Worm (Caenorhabditis elegans) whole organism, L1 larva: ENCODE measurements around the gene ZK154.4.
A peak's percentile ranks its signal among the peaks of the same experiment; 100 is the strongest.

Experiments used
- C04F5.9 ChIP-seq: sonication (generic microtip); optimal IDR thresholded peaks from 2 replicates; lab custom pipeline; 2016; ENCODE audit warnings: missing genetic modification characterization, missing compliant biosample characterization
- Y116A8C.19 ChIP-seq: sonication (generic microtip); optimal IDR thresholded peaks from 2 replicates; lab custom pipeline; 2016; ENCODE audit warnings: missing compliant biosample characterization, missing genetic modification characterization, borderline replicate concordance
- alr-1 ChIP-seq: fragments of 200-800 bp; sonication (Bioruptor generic); optimal IDR thresholded peaks from 2 replicates; lab custom pipeline; 2018; ENCODE audit warnings: borderline replicate concordance, mild to moderate bottlenecking, missing genetic modification characterization, missing compliant biosample characterization
- ceh-82 ChIP-seq, 3 experiments: fragments of 150-350 bp in 1 of 3; sonication (generic microtip) in 2 of 3; optimal IDR thresholded peaks; 2 replicates each; lab custom pipeline; 2014 to 2017; ENCODE audit warnings: missing biosample characterization in 3 of 3, missing genetic modification characterization in 3 of 3
- ceh-90 ChIP-seq: sonication (generic microtip); optimal IDR thresholded peaks from 2 replicates; lab custom pipeline; 2016; ENCODE audit warnings: missing genetic modification characterization, missing compliant biosample characterization
- dpl-1 ChIP-seq, 3 experiments: fragments of 150-350 bp in 2 of 3; sonication (generic microtip) in 1 of 3; optimal IDR thresholded peaks; 2 replicates each; lab custom pipeline; 2014 to 2017; ENCODE audit warnings: missing biosample characterization in 3 of 3, missing genetic modification characterization in 3 of 3, missing genetic modification reagents in 3 of 3
- egl-13 ChIP-seq: sonication (generic microtip); optimal IDR thresholded peaks from 2 replicates; lab custom pipeline; 2016; ENCODE audit warnings: missing genotype, missing genetic modification reagents, missing genetic modification characterization, missing compliant biosample characterization
- elt-2 ChIP-seq: sonication (generic microtip); optimal IDR thresholded peaks from 2 replicates; lab custom pipeline; 2016; ENCODE audit warnings: missing genetic modification characterization, mild to moderate bottlenecking, inconsistent platforms, missing compliant biosample characterization, missing genetic modification reagents
- elt-3 ChIP-seq, 6 experiments: fragments of 150-350 bp in 1 of 6; sonication (generic microtip); optimal IDR thresholded peaks; 2 replicates each; lab custom pipeline; 2017 to 2018; ENCODE audit warnings: missing biosample characterization in 6 of 6, missing genetic modification characterization in 6 of 6, inconsistent platforms in 1 of 6
- ets-5 ChIP-seq: fragments of 200-800 bp; sonication (Bioruptor generic); IDR thresholded peaks from 2 replicates; pipeline ENCODE4 v1.3.6; 2022; ENCODE audit warnings: missing genetic modification characterization, missing compliant biosample characterization
- fkh-4 ChIP-seq: sonication (generic microtip); optimal IDR thresholded peaks from 2 replicates; lab custom pipeline; 2016; ENCODE audit warnings: missing compliant biosample characterization, missing genetic modification characterization, borderline replicate concordance
- fkh-8 ChIP-seq: sonication (generic microtip); optimal IDR thresholded peaks from 2 replicates; lab custom pipeline; 2016; ENCODE audit warnings: mild to moderate bottlenecking, missing genetic modification characterization, missing compliant biosample characterization
- fos-1 ChIP-seq: fragments of 150-350 bp; optimal IDR thresholded peaks from 2 replicates; lab custom pipeline; 2014; ENCODE audit warnings: missing biosample characterization, missing genetic modification characterization
- grh-1 ChIP-seq: fragments of 200-800 bp; sonication (Bioruptor generic); IDR thresholded peaks from 2 replicates; pipeline ENCODE4 v1.3.6; 2022; ENCODE audit warnings: missing genetic modification reagents, missing genetic modification characterization, missing compliant biosample characterization
- hlh-4 ChIP-seq: sonication (generic microtip); optimal IDR thresholded peaks from 2 replicates; lab custom pipeline; 2016; ENCODE audit warnings: mild to moderate bottlenecking, missing genetic modification characterization, missing compliant biosample characterization
- hpl-2 ChIP-seq: fragments of 150-350 bp; optimal IDR thresholded peaks from 2 replicates; lab custom pipeline; 2014; ENCODE audit warnings: missing biosample characterization, missing genetic modification reagents, missing genetic modification characterization
- isw-1 ChIP-seq: fragments of 200-800 bp; sonication (Bioruptor generic); IDR thresholded peaks from 2 replicates; pipeline ENCODE4 v1.3.6; 2022; ENCODE audit warnings: missing genetic modification characterization, missing compliant biosample characterization
- jun-1 ChIP-seq: fragments of 150-350 bp; optimal IDR thresholded peaks from 2 replicates; lab custom pipeline; 2014; ENCODE audit warnings: missing biosample characterization, missing genetic modification reagents, missing genetic modification characterization
- lin-14 ChIP-seq: fragments of 200-800 bp; sonication (Bioruptor generic); optimal IDR thresholded peaks from 2 replicates; lab custom pipeline; 2018; ENCODE audit warnings: mild to moderate bottlenecking, missing genetic modification characterization, moderate library complexity, missing compliant biosample characterization
- lin-35 ChIP-seq, 2 experiments: fragments of 150-350 bp; optimal IDR thresholded peaks; 2 replicates each; lab custom pipeline; 2014; ENCODE audit warnings: missing biosample characterization in 2 of 2, missing genetic modification characterization in 2 of 2, missing genetic modification reagents in 2 of 2
- lir-3 ChIP-seq: sonication (generic microtip); optimal IDR thresholded peaks from 2 replicates; lab custom pipeline; 2016; ENCODE audit warnings: mild to moderate bottlenecking, missing genetic modification characterization, moderate library complexity, missing compliant biosample characterization; ENCODE audit not compliant: poor library complexity
- lsy-2 ChIP-seq, 2 experiments: fragments of 150-350 bp; optimal IDR thresholded peaks; 2 replicates each; lab custom pipeline; 2014; ENCODE audit warnings: missing biosample characterization in 2 of 2, missing genetic modification characterization in 2 of 2
- mdl-1 ChIP-seq, 2 experiments: fragments of 150-350 bp; optimal IDR thresholded peaks; 2 replicates each; lab custom pipeline; 2014 to 2017; ENCODE audit warnings: missing biosample characterization in 2 of 2, missing genetic modification characterization in 2 of 2, inconsistent platforms in 1 of 2
- mef-2 ChIP-seq: fragments of 150-350 bp; optimal IDR thresholded peaks from 2 replicates; lab custom pipeline; 2014; ENCODE audit warnings: missing biosample characterization, missing genetic modification characterization
- mep-1 ChIP-seq: fragments of 150-350 bp; optimal IDR thresholded peaks from 2 replicates; lab custom pipeline; 2014; ENCODE audit warnings: missing biosample characterization, missing genetic modification characterization
- nhr-19 ChIP-seq: fragments of 200-800 bp; sonication (Bioruptor generic); conservative IDR thresholded peaks from 2 replicates; pipeline ENCODE4 v1.3.6; 2022; ENCODE audit warnings: missing genetic modification characterization, missing compliant biosample characterization
- nhr-20 ChIP-seq: sonication (generic microtip); optimal IDR thresholded peaks from 2 replicates; lab custom pipeline; 2016; ENCODE audit warnings: mild to moderate bottlenecking, missing genetic modification characterization, missing compliant biosample characterization
- nhr-28 ChIP-seq: fragments of 150-350 bp; optimal IDR thresholded peaks from 2 replicates; lab custom pipeline; 2014; ENCODE audit warnings: missing biosample characterization, missing genetic modification characterization
- nhr-47 ChIP-seq: sonication (generic microtip); optimal IDR thresholded peaks from 2 replicates; lab custom pipeline; 2016; ENCODE audit warnings: mild to moderate bottlenecking, missing genetic modification characterization, moderate library complexity, missing compliant biosample characterization
- nhr-71 ChIP-seq: sonication (generic microtip); optimal IDR thresholded peaks from 2 replicates; lab custom pipeline; 2016; ENCODE audit warnings: mild to moderate bottlenecking, missing genetic modification characterization, moderate library complexity, missing compliant biosample characterization
- nhr-76 ChIP-seq: sonication (generic microtip); optimal IDR thresholded peaks from 2 replicates; lab custom pipeline; 2017; ENCODE audit warnings: missing biosample characterization, missing genetic modification characterization
- nhr-84 ChIP-seq: sonication (generic microtip); optimal IDR thresholded peaks from 2 replicates; lab custom pipeline; 2017; ENCODE audit warnings: missing biosample characterization, missing genetic modification characterization
- nhr-85 ChIP-seq: sonication (generic microtip); peaks from one replicate; lab custom pipeline; 2016; ENCODE audit warnings: missing genetic modification characterization, inconsistent platforms, missing compliant biosample characterization
- nhr-90 ChIP-seq: sonication (generic microtip); optimal IDR thresholded peaks from 2 replicates; lab custom pipeline; 2016; ENCODE audit warnings: mild to moderate bottlenecking, missing genetic modification characterization, missing compliant biosample characterization; ENCODE audit not compliant: poor library complexity
- pag-3 ChIP-seq: sonication (generic microtip); optimal IDR thresholded peaks from 2 replicates; lab custom pipeline; 2017; ENCODE audit warnings: missing genetic modification characterization, mild to moderate bottlenecking, missing compliant biosample characterization, antibody characterized with exemption, borderline replicate concordance; ENCODE audit not compliant: insufficient read depth
- pax-3 ChIP-seq: fragments of 200-800 bp; sonication (Bioruptor generic); optimal IDR thresholded peaks from 2 replicates; lab custom pipeline; 2018; ENCODE audit warnings: mild to moderate bottlenecking, missing genetic modification characterization, moderate library complexity, missing compliant biosample characterization
- pqm-1 ChIP-seq: sonication (generic microtip); optimal IDR thresholded peaks from 3 replicates; lab custom pipeline; 2017; ENCODE audit warnings: missing biosample characterization, missing genetic modification characterization
- rnt-1 ChIP-seq: sonication (generic microtip); optimal IDR thresholded peaks from 2 replicates; lab custom pipeline; 2016; ENCODE audit warnings: mild to moderate bottlenecking, missing genetic modification characterization, moderate library complexity, missing compliant biosample characterization
- skn-1 ChIP-seq: fragments of 150-350 bp; optimal IDR thresholded peaks from 2 replicates; lab custom pipeline; 2014; ENCODE audit warnings: missing biosample characterization, missing genetic modification characterization
- snu-23 ChIP-seq: sonication (generic microtip); optimal IDR thresholded peaks from 2 replicates; lab custom pipeline; 2016; ENCODE audit warnings: missing genetic modification characterization, missing compliant biosample characterization
- sptf-1 ChIP-seq: fragments of 150-350 bp; optimal IDR thresholded peaks from 2 replicates; lab custom pipeline; 2014; ENCODE audit warnings: missing biosample characterization, missing genetic modification characterization
- swsn-7 ChIP-seq: sonication (generic microtip); optimal IDR thresholded peaks from 2 replicates; lab custom pipeline; 2016; ENCODE audit warnings: missing genetic modification characterization, missing compliant biosample characterization
- tbx-2 ChIP-seq: sonication (generic microtip); optimal IDR thresholded peaks from 2 replicates; lab custom pipeline; 2016; ENCODE audit warnings: missing genetic modification characterization, missing compliant biosample characterization
- tlp-1 ChIP-seq: fragments of 150-350 bp; optimal IDR thresholded peaks from 2 replicates; lab custom pipeline; 2014; ENCODE audit warnings: missing biosample characterization, missing genetic modification characterization
- unc-86 ChIP-seq: sonication (generic microtip); optimal IDR thresholded peaks from 2 replicates; lab custom pipeline; 2016; ENCODE audit warnings: missing genetic modification characterization, missing compliant biosample characterization
- unc-98 ChIP-seq: fragments of 200-800 bp; sonication (Bioruptor generic); IDR thresholded peaks from 2 replicates; pipeline ENCODE4 v1.3.6; 2022; ENCODE audit warnings: missing genetic modification characterization, missing compliant biosample characterization
- zag-1 ChIP-seq: fragments of 150-350 bp; optimal IDR thresholded peaks from 2 replicates; lab custom pipeline; 2014; ENCODE audit warnings: missing biosample characterization, missing genetic modification characterization
- zip-4 ChIP-seq: fragments of 200-800 bp; sonication (Bioruptor generic); optimal IDR thresholded peaks from 2 replicates; lab custom pipeline; 2018; ENCODE audit warnings: mild to moderate bottlenecking, missing genetic modification characterization, moderate library complexity, missing compliant biosample characterization

The ZK154.4 gene

DNA sequence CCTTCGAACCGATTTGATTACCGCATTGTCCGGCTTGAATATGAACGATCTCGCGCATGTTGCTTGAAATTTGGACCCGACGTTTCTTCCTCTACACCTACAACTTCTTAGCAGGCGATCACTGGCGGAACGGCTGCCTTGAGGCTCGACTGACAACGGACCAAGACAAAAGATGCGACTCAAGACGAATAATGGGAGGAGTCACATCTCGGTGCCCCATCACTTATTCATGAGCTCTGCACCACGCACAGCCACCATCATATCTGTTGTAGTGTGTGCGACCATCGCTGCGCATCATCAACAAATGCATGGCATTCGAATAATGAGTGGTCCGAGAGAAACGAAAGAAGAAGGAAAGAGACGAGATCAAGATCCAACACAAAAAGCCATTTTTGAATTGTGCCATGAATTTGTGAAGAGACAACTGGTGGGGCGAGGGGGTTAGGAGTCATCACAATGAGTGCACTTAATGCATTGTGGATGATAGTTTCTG lies 5.7 kb downstream of the ZK154.4 start, which contains the start of gene mec-7:
TSS of gene mec-7 (minus strand) at position 181 of the 493 bp plus-strand sequence.
- TF ChIP-seq egl-13 (no peak), pax-3 (tag; lab: Kevin White, UChicago) (no peak), unc-86 (tag; lab: Kevin White, UChicago) (peak; percentile 64), lin-14 (peak; percentile 9), pag-3 (tag; lab: Kevin White, UChicago) (no peak), fkh-4 (tag; lab: Kevin White, UChicago) (no peak), mef-2 (no peak), tlp-1 (no peak)

DNA sequence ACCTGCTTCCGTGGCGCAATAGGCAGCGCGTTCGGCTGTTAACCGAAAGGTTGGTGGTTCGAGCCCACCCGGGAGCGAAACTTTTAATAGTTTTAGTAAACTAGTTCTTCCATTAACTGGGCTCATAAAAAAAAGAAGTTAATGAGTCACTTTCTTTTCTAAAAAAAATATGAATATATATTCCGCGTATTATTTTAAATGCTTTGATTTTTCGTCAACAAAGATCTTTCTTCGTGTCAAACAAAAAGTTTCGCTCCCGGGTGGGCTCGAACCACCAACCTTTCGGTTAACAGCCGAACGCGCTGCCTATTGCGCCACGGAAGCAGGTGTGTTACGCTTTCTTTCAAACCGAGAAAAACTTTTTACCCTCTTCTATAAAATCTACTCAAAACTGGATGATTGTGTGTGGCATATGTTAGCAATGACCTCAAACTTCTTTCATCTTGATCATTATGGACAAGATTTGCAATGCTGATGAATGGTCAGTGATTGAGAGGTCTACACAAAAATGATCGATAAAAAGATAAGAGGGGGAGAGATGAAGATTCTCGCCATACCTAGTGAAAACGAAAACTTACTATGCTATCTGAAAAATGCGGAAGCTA lies 8.4 kb downstream of the ZK154.4 start:
- TF ChIP-seq pqm-1 (tag; lab: Kevin White, UChicago) (no peak), tlp-1 (no peak), lir-3 (peak; percentile 19), elt-3 (tag; optimal IDR thresholded peaks at IDR 0.05; lab: Kevin White, UChicago) (peak in 2 of 6 experiments; percentile 45 to 58), nhr-76 (no peak), nhr-84 (no peak), mdl-1 (tag; optimal IDR thresholded peaks at IDR 0.05; lab: Kevin White, UChicago) (peak in 1 of 2 experiments; percentile 28), skn-1 (no peak), hpl-2 (GFP tag; lab: Kevin White, UChicago) (peak; percentile 20), mep-1 (tag; lab: Kevin White, UChicago) (peak; percentile 55), ceh-82 (tag; optimal IDR thresholded peaks at IDR 0.05; lab: Kevin White, UChicago) (no peak), zag-1 (tag; lab: Kevin White, UChicago) (no peak), elt-2 (tag; lab: Kevin White, UChicago) (no peak), isw-1 (GFP tag; lab: Robert Waterston, UW) (no peak), nhr-71 (tag; lab: Kevin White, UChicago) (peak; percentile 69), alr-1 (no peak), jun-1 (no peak), hlh-4 (tag; lab: Kevin White, UChicago) (no peak), nhr-90 (tag; lab: Kevin White, UChicago) (peak; percentile 61), dpl-1 (GFP tag; optimal IDR thresholded peaks at IDR 0.05; lab: Kevin White, UChicago) (no peak), nhr-28 (no peak), snu-23 (GFP tag; lab: Kevin White, UChicago) (peak; percentile 64), unc-98 (GFP tag; lab: Robert Waterston, UW) (no peak), zip-4 (no peak), ets-5 (GFP tag; lab: Robert Waterston, UW) (no peak), nhr-47 (tag; lab: Kevin White, UChicago) (peak; percentile 53), lin-35 (GFP tag; optimal IDR thresholded peaks at IDR 0.05; lab: Kevin White, UChicago) (peak in 1 of 2 experiments; percentile 44), lsy-2 (tag; optimal IDR thresholded peaks at IDR 0.05; lab: Kevin White, UChicago) (peak in 1 of 2 experiments; percentile 13), lin-14 (peak; percentile 60), fos-1 (tag; lab: Kevin White, UChicago) (no peak), nhr-85 (tag; lab: Kevin White, UChicago) (peak; percentile 94), sptf-1 (no peak), C04F5.9 (no peak), nhr-19 (GFP tag; lab: Robert Waterston, UW) (peak; percentile 50), tbx-2 (tag; lab: Kevin White, UChicago) (peak; percentile 37), fkh-4 (tag; lab: Kevin White, UChicago) (no peak), unc-86 (tag; lab: Kevin White, UChicago) (no peak), grh-1 (GFP tag; lab: Robert Waterston, UW) (peak; percentile 37; the same call in 1 of the 2 replicates), nhr-20 (tag; lab: Kevin White, UChicago) (peak; percentile 54), egl-13 (no peak), swsn-7 (peak; percentile 26), Y116A8C.19 (no peak), rnt-1 (tag; lab: Kevin White, UChicago) (peak; percentile 27), fkh-8 (tag; lab: Kevin White, UChicago) (no peak), pag-3 (tag; lab: Kevin White, UChicago) (no peak), ceh-90 (tag; lab: Kevin White, UChicago) (no peak)
